Worm (Caenorhabditis elegans) whole organism, young adult: Measurements from ENCODE around the gene F56C9.8.
A peak's percentile ranks its signal among the peaks of the same experiment; 100 is the strongest.

ENCODE experiments used
- B0261.1 ChIP-seq: sonication (generic microtip); optimal IDR thresholded peaks from 2 replicates; lab custom pipeline; 2016; ENCODE audit warnings: mild to moderate bottlenecking, missing genetic modification characterization, moderate library complexity, missing compliant biosample characterization
- B0336.3 ChIP-seq: fragments of 200-800 bp; sonication (Bioruptor generic); IDR thresholded peaks from 2 replicates; pipeline ENCODE4 v1.3.6; 2022; ENCODE audit warnings: missing genetic modification characterization, missing compliant biosample characterization
- F10E7.11 ChIP-seq: sonication (generic microtip); optimal IDR thresholded peaks from 2 replicates; lab custom pipeline; 2017; ENCODE audit warnings: mild to moderate bottlenecking, missing genetic modification characterization, moderate library complexity, missing compliant biosample characterization
- F23B12.7 ChIP-seq: sonication (generic microtip); optimal IDR thresholded peaks from 2 replicates; lab custom pipeline; 2017; ENCODE audit warnings: missing genetic modification characterization, mild to moderate bottlenecking, missing compliant biosample characterization, antibody characterized with exemption, moderate library complexity; ENCODE audit not compliant: insufficient read depth
- F37B4.10 ChIP-seq: fragments of 200-800 bp; sonication (Bioruptor generic); IDR thresholded peaks from 2 replicates; pipeline ENCODE4 v1.3.6; 2022; ENCODE audit warnings: missing genetic modification characterization, missing compliant biosample characterization
- F49E8.2 ChIP-seq: sonication (generic microtip); optimal IDR thresholded peaks from 3 replicates; lab custom pipeline; 2017; ENCODE audit warnings: missing genetic modification characterization, mild to moderate bottlenecking, missing compliant biosample characterization, antibody characterized with exemption, moderate library complexity; ENCODE audit not compliant: insufficient read depth
- F52B5.7 ChIP-seq: sonication (generic microtip); optimal IDR thresholded peaks from 2 replicates; lab custom pipeline; 2016; ENCODE audit warnings: mild to moderate bottlenecking, missing genetic modification characterization, missing compliant biosample characterization
- F57A8.1 ChIP-seq: fragments of 200-800 bp; sonication (Bioruptor generic); optimal IDR thresholded peaks from 2 replicates; lab custom pipeline; 2018; ENCODE audit warnings: mild to moderate bottlenecking, missing genetic modification characterization, moderate library complexity, missing compliant biosample characterization
- K12H6.12 ChIP-seq: fragments of 200-800 bp; sonication (Bioruptor generic); optimal IDR thresholded peaks from 2 replicates; lab custom pipeline; 2018; ENCODE audit warnings: mild to moderate bottlenecking, missing genetic modification characterization, missing compliant biosample characterization
- Y53F4B.3 ChIP-seq: fragments of 200-800 bp; sonication (Bioruptor generic); IDR thresholded peaks from 2 replicates; pipeline ENCODE4 v1.3.6; 2022; ENCODE audit warnings: missing genetic modification reagents, missing genetic modification characterization, missing compliant biosample characterization
- Y53G8AR.9 ChIP-seq: fragments of 200-800 bp; sonication (Bioruptor generic); conservative IDR thresholded peaks from 2 replicates; pipeline ENCODE4 v1.3.6; 2022; ENCODE audit warnings: missing genetic modification reagents, missing genetic modification characterization, missing compliant biosample characterization
- Y67H2A.10 ChIP-seq: fragments of 200-800 bp; sonication (Bioruptor generic); conservative IDR thresholded peaks from 2 replicates; pipeline ENCODE4 v1.3.6; 2022; ENCODE audit warnings: missing genetic modification reagents, missing genetic modification characterization, missing compliant biosample characterization
- Y79H2A.3 ChIP-seq: fragments of 200-800 bp; sonication (Bioruptor generic); conservative IDR thresholded peaks from 2 replicates; pipeline ENCODE4 v1.3.6; 2022; ENCODE audit warnings: missing genetic modification reagents, missing genetic modification characterization, missing compliant biosample characterization
- Y95B8A.8 ChIP-seq: fragments of 200-800 bp; sonication (Bioruptor generic); IDR thresholded peaks from 2 replicates; pipeline ENCODE4 v1.3.6; 2022; ENCODE audit warnings: missing genetic modification reagents, missing genetic modification characterization, missing compliant biosample characterization
- aptf-2 ChIP-seq: fragments of 200-800 bp; sonication (Bioruptor generic); conservative IDR thresholded peaks from 2 replicates; pipeline ENCODE4 v1.3.6; 2022; ENCODE audit warnings: missing genetic modification reagents, missing genetic modification characterization, missing compliant biosample characterization
- aptf-3 ChIP-seq: fragments of 200-800 bp; sonication (Bioruptor generic); IDR thresholded peaks from 2 replicates; pipeline ENCODE4 v1.3.6; 2022; ENCODE audit warnings: missing genetic modification characterization, missing compliant biosample characterization
- attf-6 ChIP-seq: fragments of 200-800 bp; sonication (Bioruptor generic); IDR thresholded peaks from 2 replicates; pipeline ENCODE4 v1.3.6; 2022; ENCODE audit warnings: missing genetic modification reagents, missing genetic modification characterization, missing compliant biosample characterization
- ccch-3 ChIP-seq: fragments of 200-800 bp; sonication (Bioruptor generic); optimal IDR thresholded peaks from 2 replicates; lab custom pipeline; 2018; ENCODE audit warnings: mild to moderate bottlenecking, missing genetic modification characterization, missing compliant biosample characterization
- cebp-2 ChIP-seq: fragments of 200-800 bp; sonication (Bioruptor generic); IDR thresholded peaks from 2 replicates; pipeline ENCODE4 v1.3.6; 2022; ENCODE audit warnings: missing genetic modification characterization, missing compliant biosample characterization
- ceh-58 ChIP-seq: fragments of 200-800 bp; sonication (Bioruptor generic); IDR thresholded peaks from 2 replicates; pipeline ENCODE4 v1.3.6; 2022; ENCODE audit warnings: missing genetic modification characterization, missing compliant biosample characterization
- ceh-91 ChIP-seq: fragments of 200-800 bp; sonication (Bioruptor generic); IDR thresholded peaks from 2 replicates; pipeline ENCODE4 v1.3.6; 2022; ENCODE audit warnings: missing genetic modification reagents, missing genetic modification characterization, missing compliant biosample characterization
- chd-7 ChIP-seq: sonication (generic microtip); optimal IDR thresholded peaks from 2 replicates; lab custom pipeline; 2016; ENCODE audit warnings: mild to moderate bottlenecking, missing genetic modification characterization, moderate library complexity, missing compliant biosample characterization
- die-1 ChIP-seq: sonication (generic microtip); optimal IDR thresholded peaks from 2 replicates; lab custom pipeline; 2016; ENCODE audit warnings: missing genotype, mild to moderate bottlenecking, missing genetic modification characterization, missing compliant biosample characterization
- dpff-1 ChIP-seq: sonication (generic microtip); optimal IDR thresholded peaks from 2 replicates; lab custom pipeline; 2017; ENCODE audit warnings: mild to moderate bottlenecking, missing genetic modification characterization, missing compliant biosample characterization
- ets-4 ChIP-seq: fragments of 200-800 bp; sonication (Bioruptor generic); optimal IDR thresholded peaks from 2 replicates; lab custom pipeline; 2018; ENCODE audit warnings: mild to moderate bottlenecking, missing genetic modification characterization, missing compliant biosample characterization
- fkh-3 ChIP-seq: sonication (generic microtip); optimal IDR thresholded peaks from 2 replicates; lab custom pipeline; 2016; ENCODE audit warnings: mild to moderate bottlenecking, missing genetic modification characterization, missing compliant biosample characterization
- hmg-20 ChIP-seq: fragments of 200-800 bp; sonication (Bioruptor generic); IDR thresholded peaks from 2 replicates; pipeline ENCODE4 v1.3.6; 2022; ENCODE audit warnings: missing genetic modification reagents, missing genetic modification characterization, missing compliant biosample characterization
- hrde-1 ChIP-seq: sonication (generic microtip); optimal IDR thresholded peaks from 2 replicates; lab custom pipeline; 2016; ENCODE audit warnings: missing genetic modification characterization, mild to moderate bottlenecking, missing compliant biosample characterization, moderate library complexity, missing genotype, missing genetic modification reagents, borderline replicate concordance
- hsf-1 ChIP-seq: fragments of 200-800 bp; sonication (Bioruptor generic); IDR thresholded peaks from 2 replicates; pipeline ENCODE4 v1.3.6; 2022; ENCODE audit warnings: missing genetic modification reagents, missing genetic modification characterization, missing compliant biosample characterization
- lin-35 ChIP-seq, 3 experiments: fragments of 150-350 bp in 2 of 3; sonication (generic microtip) in 1 of 3; optimal IDR thresholded peaks; 2 replicates each; lab custom pipeline; 2014 to 2018; ENCODE audit warnings: missing biosample characterization in 3 of 3, missing genetic modification characterization in 3 of 3, missing genetic modification reagents in 3 of 3
- lir-1 ChIP-seq: fragments of 200-800 bp; sonication (Bioruptor generic); conservative IDR thresholded peaks from 2 replicates; pipeline ENCODE4 v1.3.6; 2022; ENCODE audit warnings: missing genetic modification reagents, missing genetic modification characterization, missing compliant biosample characterization
- madf-10 ChIP-seq: sonication (generic microtip); optimal IDR thresholded peaks from 2 replicates; lab custom pipeline; 2016; ENCODE audit warnings: mild to moderate bottlenecking, missing genetic modification characterization, missing compliant biosample characterization
- madf-3 ChIP-seq: fragments of 200-800 bp; sonication (Bioruptor generic); IDR thresholded peaks from 2 replicates; pipeline ENCODE4 v1.3.6; 2022; ENCODE audit warnings: missing genetic modification reagents, missing genetic modification characterization, missing compliant biosample characterization
- madf-8 ChIP-seq: fragments of 200-800 bp; sonication (Bioruptor generic); conservative IDR thresholded peaks from 2 replicates; pipeline ENCODE4 v1.3.6; 2022; ENCODE audit warnings: missing genetic modification reagents, missing genetic modification characterization, missing compliant biosample characterization
- mcd-1 ChIP-seq: fragments of 200-800 bp; sonication (Bioruptor generic); IDR thresholded peaks from 2 replicates; pipeline ENCODE4 v1.3.6; 2022; ENCODE audit warnings: missing genetic modification reagents, missing genetic modification characterization, missing compliant biosample characterization
- mes-4 ChIP-seq: sonication (generic microtip); optimal IDR thresholded peaks from 2 replicates; lab custom pipeline; 2016; ENCODE audit warnings: missing genotype, missing genetic modification characterization, missing compliant biosample characterization
- mxl-1 ChIP-seq: sonication (generic microtip); optimal IDR thresholded peaks from 2 replicates; lab custom pipeline; 2016; ENCODE audit warnings: missing genetic modification characterization, missing compliant biosample characterization
- nfya-1 ChIP-seq: sonication (generic microtip); optimal IDR thresholded peaks from 2 replicates; lab custom pipeline; 2017; ENCODE audit warnings: antibody characterized with exemption, missing compliant biosample characterization, missing genetic modification characterization, borderline replicate concordance; ENCODE audit not compliant: insufficient read depth
- pbrm-1 ChIP-seq: fragments of 200-800 bp; sonication (Bioruptor generic); IDR thresholded peaks from 2 replicates; pipeline ENCODE4 v1.3.6; 2022; ENCODE audit warnings: missing genetic modification reagents, missing genetic modification characterization, missing compliant biosample characterization
- rcor-1 ChIP-seq: fragments of 200-800 bp; sonication (Bioruptor generic); IDR thresholded peaks from 2 replicates; pipeline ENCODE4 v1.3.6; 2022; ENCODE audit warnings: missing genetic modification reagents, missing genetic modification characterization, missing compliant biosample characterization
- repo-1 ChIP-seq: sonication (generic microtip); optimal IDR thresholded peaks from 2 replicates; lab custom pipeline; 2017; ENCODE audit warnings: mild to moderate bottlenecking, missing genetic modification characterization, missing compliant biosample characterization
- sea-2 ChIP-seq: fragments of 200-800 bp; sonication (Bioruptor generic); IDR thresholded peaks from 2 replicates; pipeline ENCODE4 v1.3.6; 2022; ENCODE audit warnings: missing genetic modification characterization, missing compliant biosample characterization
- snpc-1.1 ChIP-seq: sonication (generic microtip); optimal IDR thresholded peaks from 2 replicates; lab custom pipeline; 2017; ENCODE audit warnings: missing genetic modification characterization, mild to moderate bottlenecking, missing compliant biosample characterization, antibody characterized with exemption, moderate library complexity, missing genotype, missing genetic modification reagents; ENCODE audit not compliant: insufficient read depth
- snpc-1.3 ChIP-seq: sonication (generic microtip); optimal IDR thresholded peaks from 2 replicates; lab custom pipeline; 2017; ENCODE audit warnings: missing genetic modification characterization, mild to moderate bottlenecking, missing compliant biosample characterization, antibody characterized with exemption, moderate library complexity, missing genotype, missing genetic modification reagents; ENCODE audit not compliant: insufficient read depth
- somi-1 ChIP-seq: fragments of 200-800 bp; sonication (Bioruptor generic); optimal IDR thresholded peaks from 2 replicates; lab custom pipeline; 2018; ENCODE audit warnings: mild to moderate bottlenecking, missing genetic modification characterization, missing compliant biosample characterization
- sptf-2 ChIP-seq: fragments of 200-800 bp; sonication (Bioruptor generic); optimal IDR thresholded peaks from 2 replicates; lab custom pipeline; 2018; ENCODE audit warnings: mild to moderate bottlenecking, missing genetic modification characterization, missing compliant biosample characterization
- zfh-2 ChIP-seq: fragments of 200-800 bp; sonication (Bioruptor generic); conservative IDR thresholded peaks from 2 replicates; pipeline ENCODE4 v1.3.6; 2022; ENCODE audit warnings: missing genetic modification reagents, missing genetic modification characterization, missing compliant biosample characterization
- ztf-25 ChIP-seq: fragments of 200-800 bp; sonication (Bioruptor generic); IDR thresholded peaks from 2 replicates; pipeline ENCODE4 v1.3.6; 2022; ENCODE audit warnings: missing genetic modification reagents, missing genetic modification characterization, missing compliant biosample characterization
- ztf-26 ChIP-seq: sonication (generic microtip); optimal IDR thresholded peaks from 2 replicates; lab custom pipeline; 2017; ENCODE audit warnings: missing genetic modification characterization, missing compliant biosample characterization

F56C9.8 gene

ce11 chrIII:7335220-7335619 is 15.9 kb upstream of the F56C9.8 start, which contains the start of gene F56C9.10 (continued):
- no peak for TF ChIP-seq sptf-2 (GFP tag; lab: Kevin White, UChicago)
- no peak for TF ChIP-seq F23B12.7 (tag; lab: Kevin White, UChicago)
- no peak for TF ChIP-seq Y79H2A.3 (GFP tag; lab: Robert Waterston, UW)
- no peak for TF ChIP-seq sea-2 (GFP tag; lab: Robert Waterston, UW)
- TF ChIP-seq ztf-25 (GFP tag; lab: Robert Waterston, UW), result no peak
- TF ChIP-seq die-1 (tag; lab: Kevin White, UChicago), result peak; percentile 34
- TF ChIP-seq madf-3, result peak; percentile 77; the same call in 1 of the 2 replicates
- no peak for TF ChIP-seq hsf-1
- no peak for TF ChIP-seq F52B5.7
- peak; percentile 62 for TF ChIP-seq ztf-26 (tag; lab: Kevin White, UChicago)
- no peak for TF ChIP-seq snpc-1.1 (tag; lab: Kevin White, UChicago)
- no peak for TF ChIP-seq Y53F4B.3 (GFP tag; lab: Robert Waterston, UW)
- peak; percentile 79 for TF ChIP-seq pbrm-1
- no peak for TF ChIP-seq mxl-1 (tag; lab: Kevin White, UChicago)
- peak; percentile 78 for TF ChIP-seq K12H6.12 (tag; lab: Kevin White, UChicago)
- TF ChIP-seq dpff-1 (tag; lab: Kevin White, UChicago), result no peak
- no peak for TF ChIP-seq mes-4 (tag; lab: Kevin White, UChicago)
- no peak for TF ChIP-seq ceh-58
- TF ChIP-seq B0336.3 (GFP tag; lab: Robert Waterston, UW), result peak; percentile 90
- no peak for TF ChIP-seq hrde-1 (tag; lab: Kevin White, UChicago)
- no peak for TF ChIP-seq aptf-2 (GFP tag; lab: Robert Waterston, UW)
- TF ChIP-seq somi-1 (GFP tag; lab: Kevin White, UChicago), result peak; percentile 95
- peak; percentile 77 for TF ChIP-seq madf-10 (tag; lab: Kevin White, UChicago)
- TF ChIP-seq B0261.1, result no peak
- TF ChIP-seq snpc-1.3 (tag; lab: Kevin White, UChicago), result no peak
- TF ChIP-seq lir-1 (GFP tag; lab: Robert Waterston, UW), result no peak
- 0 out of 2 replicates have a peak, but pooled peaks have one; percentile 20 for TF ChIP-seq rcor-1 (GFP tag; lab: Robert Waterston, UW)
- TF ChIP-seq attf-6 (GFP tag; lab: Robert Waterston, UW), result no peak
- TF ChIP-seq madf-8, result no peak
- peak in 1 of 3 experiments; percentile 27 for TF ChIP-seq lin-35 (GFP tag; optimal IDR thresholded peaks at IDR 0.05; lab: Kevin White, UChicago)
- peak; percentile 60 for TF ChIP-seq mcd-1
- TF ChIP-seq F49E8.2 (tag; lab: Kevin White, UChicago), result no peak
- TF ChIP-seq Y67H2A.10, result no peak
- TF ChIP-seq F57A8.1, result no peak
- TF ChIP-seq F37B4.10 (GFP tag; lab: Robert Waterston, UW), result no peak
- no peak for TF ChIP-seq cebp-2 (GFP tag; lab: Robert Waterston, UW)
- TF ChIP-seq ceh-91, result no peak
- TF ChIP-seq aptf-3 (GFP tag; lab: Robert Waterston, UW), result no peak
- TF ChIP-seq fkh-3 (tag; lab: Kevin White, UChicago), result no peak
- TF ChIP-seq zfh-2 (GFP tag; lab: Robert Waterston, UW), result peak; percentile 75
- TF ChIP-seq chd-7 (tag; lab: Kevin White, UChicago), result peak; percentile 82
- TF ChIP-seq Y95B8A.8 (GFP tag; lab: Robert Waterston, UW), result no peak
- TF ChIP-seq nfya-1 (tag; lab: Kevin White, UChicago), result no peak
- peak; percentile 64 for TF ChIP-seq repo-1 (tag; lab: Kevin White, UChicago)
- TF ChIP-seq F10E7.11 (tag; lab: Kevin White, UChicago), result no peak
- TF ChIP-seq ets-4, result peak; percentile 19
- peak; percentile 56; the same call in 1 of the 2 replicates for TF ChIP-seq Y53G8AR.9 (GFP tag; lab: Robert Waterston, UW)
- no peak for TF ChIP-seq ccch-3
- TF ChIP-seq hmg-20, result 0 out of 2 replicates have a peak, but pooled peaks have one; percentile 5
